Fruit fly (Drosophila melanogaster): Measurements from ENCODE around the gene eIF1A.

dm6 chr3R:18276688-18277087, 2.2 kb downstream of the eIF1A start:
- no peak for TF ChIP-seq CG14655 (GFP tag; optimal IDR thresholded peaks at IDR 0.05)
- TF ChIP-seq CG8159 (tag; optimal IDR thresholded peaks at IDR 0.05) = no peak
- TF ChIP-seq Ets98B (GFP tag; IDR thresholded peaks at IDR 0.05) = no peak
- no peak for TF ChIP-seq D1 (tag; optimal IDR thresholded peaks at IDR 0.05)
- no peak for TF ChIP-seq CG15710 (tag; optimal IDR thresholded peaks at IDR 0.05)
- no peak for TF ChIP-seq CG13204 (GFP tag; optimal IDR thresholded peaks at IDR 0.05)
- no peak for TF ChIP-seq Snoo (tag; optimal IDR thresholded peaks at IDR 0.05)
- TF ChIP-seq CG12605 (GFP tag; IDR thresholded peaks at IDR 0.05) = no peak
- no peak for TF ChIP-seq EcR (GFP tag; optimal IDR thresholded peaks at IDR 0.05)
- TF ChIP-seq CG32121 (GFP tag; IDR thresholded peaks at IDR 0.05) = no peak
- TF ChIP-seq rn (GFP tag; IDR thresholded peaks at IDR 0.05) = no peak
- TF ChIP-seq CG17806 (tag; optimal IDR thresholded peaks at IDR 0.05) = no peak
- no peak for TF ChIP-seq gl (tag; optimal IDR thresholded peaks at IDR 0.05)
